Fruit fly (Drosophila melanogaster) Kc167 (cell line): ENCODE measurements around the gene CG42449.

ENCODE experiments used
- Myc ChIP-seq: fragments of >200 bp; optimal IDR thresholded peaks from 2 replicates; lab custom pipeline; 2017; ENCODE audit warnings: missing external identifiers
- Sin3A ChIP-seq: fragments of >200 bp; optimal IDR thresholded peaks from 2 replicates; lab custom pipeline; 2018; ENCODE audit warnings: missing external identifiers
- h ChIP-seq: fragments of >200 bp; optimal IDR thresholded peaks from 3 replicates; lab custom pipeline; 2018; ENCODE audit warnings: missing external identifiers
- insv ChIP-seq: fragments of >200 bp; optimal IDR thresholded peaks from 3 replicates; lab custom pipeline; 2018; ENCODE audit warnings: missing external identifiers
- psq ChIP-seq: fragments of >200 bp; optimal IDR thresholded peaks from 2 replicates; lab custom pipeline; 2017; ENCODE audit warnings: missing external identifiers
- ttk ChIP-seq: sonication (Bioruptor generic); optimal IDR thresholded peaks from 2 replicates; lab custom pipeline; 2017; ENCODE audit warnings: missing external identifiers

Gene CG42449

dm6 chrX:5671537-5672029 is 11.5 kb upstream of the CG42449 start, which contains the start of gene Rab18:
Gene Rab18 (minus strand): TSS chrX:5671812.
- TF ChIP-seq ttk (lab: Kevin White, UChicago) (no peak), h (lab: Kevin White, UChicago) (no peak)

dm6 chrX:5672243-5673051 is 10.6 kb upstream of the CG42449 start, which contains the start of gene RpL35:
Gene RpL35 (plus strand): TSS chrX:5672401.
- TF ChIP-seq Myc (lab: Kevin White, UChicago) = no peak
- TF ChIP-seq psq (lab: Kevin White, UChicago) = no peak
- no peak for TF ChIP-seq h (lab: Kevin White, UChicago)
- TF ChIP-seq insv = no peak

- TF ChIP-seq insv = no peak
- TF ChIP-seq psq (lab: Kevin White, UChicago) = no peak
- TF ChIP-seq Myc (lab: Kevin White, UChicago) = no peak
- TF ChIP-seq h (lab: Kevin White, UChicago) = no peak
- TF ChIP-seq Sin3A = no peak
- no peak for TF ChIP-seq ttk (lab: Kevin White, UChicago)
These were observed 6.2 kb upstream of the CG42449 start for dm6 chrX:5676855-5677254.

- no peak for TF ChIP-seq ttk (lab: Kevin White, UChicago)
- TF ChIP-seq Myc (lab: Kevin White, UChicago) = no peak
- no peak for TF ChIP-seq h (lab: Kevin White, UChicago)
- no peak for TF ChIP-seq Sin3A
- TF ChIP-seq insv = no peak
- no peak for TF ChIP-seq psq (lab: Kevin White, UChicago)
These were observed 5.5 kb upstream of the CG42449 start for dm6 chrX:5677400-5678177.

- TF ChIP-seq h (lab: Kevin White, UChicago) (no peak), insv (no peak), Myc (lab: Kevin White, UChicago) (no peak), psq (lab: Kevin White, UChicago) (no peak), Sin3A (no peak), ttk (lab: Kevin White, UChicago) (no peak)
These were observed 4.9 kb upstream of the CG42449 start for dm6 chrX:5678178-5678470.

- TF ChIP-seq ttk (lab: Kevin White, UChicago) = no peak
- TF ChIP-seq Sin3A = no peak
- TF ChIP-seq h (lab: Kevin White, UChicago) = no peak
- no peak for TF ChIP-seq psq (lab: Kevin White, UChicago)
- no peak for TF ChIP-seq insv
- no peak for TF ChIP-seq Myc (lab: Kevin White, UChicago)
These were observed 3.7 kb upstream of the CG42449 start for dm6 chrX:5679079-5679932.

dm6 chrX:5679933-5680667 is 2.9 kb upstream of the CG42449 start, which contains the start of the genes Tre1 and Gr5a:
Gene Tre1 (minus strand): TSS chrX:5679977.
Gene Gr5a (plus strand): TSS chrX:5680617.
- no peak for TF ChIP-seq ttk (lab: Kevin White, UChicago)
- TF ChIP-seq h (lab: Kevin White, UChicago) = no peak

dm6 chrX:5689417-5690215 is 6.6 kb downstream of the CG42449 start, which contains the start of the genes PGAP1 and cv:
Gene PGAP1 (minus strand): TSS chrX:5689473.
Gene cv (plus strand): TSS chrX:5690002.
- no peak for TF ChIP-seq Sin3A
- TF ChIP-seq h (lab: Kevin White, UChicago) = no peak
- TF ChIP-seq psq (lab: Kevin White, UChicago) = peak; percentile 79
- TF ChIP-seq insv = no peak
- TF ChIP-seq Myc (lab: Kevin White, UChicago) = no peak
- no peak for TF ChIP-seq ttk (lab: Kevin White, UChicago)

dm6 chrX:5690216-5690523 is 7.1 kb downstream of the CG42449 start:
- TF ChIP-seq h (lab: Kevin White, UChicago) (no peak), insv (no peak), ttk (lab: Kevin White, UChicago) (no peak), psq (lab: Kevin White, UChicago) (no peak), Myc (lab: Kevin White, UChicago) (no peak), Sin3A (no peak)

dm6 chrX:5690651-5691379 is 7.8 kb downstream of the CG42449 start:
- TF ChIP-seq h (lab: Kevin White, UChicago) (no peak), insv (no peak), psq (lab: Kevin White, UChicago) (no peak), Sin3A (no peak), Myc (lab: Kevin White, UChicago) (no peak), ttk (lab: Kevin White, UChicago) (no peak)
